Worm (Caenorhabditis elegans): Measurements from ENCODE around the gene ZK154.6.

DNA sequence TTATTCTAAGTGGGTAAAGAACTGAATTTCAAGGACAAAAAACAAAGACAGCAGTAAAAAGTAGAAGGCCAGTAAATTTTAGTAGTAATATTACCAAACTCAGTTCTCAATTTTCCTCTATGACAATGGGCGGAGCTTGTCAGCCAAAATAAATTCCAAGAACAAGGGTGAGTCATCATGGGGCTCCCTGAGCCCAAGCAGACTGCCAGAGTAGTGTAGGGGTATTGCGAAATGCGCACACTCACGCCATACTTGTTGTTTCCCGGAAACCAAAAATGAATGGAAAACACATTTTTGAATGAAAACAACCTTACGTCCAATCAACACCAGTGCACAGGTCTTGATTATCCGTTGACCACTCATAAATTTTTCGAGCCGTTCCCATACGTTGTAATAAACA, 1.6 kb downstream of the ZK154.6 start:
- TF ChIP-seq dao-5 (tag; optimal IDR thresholded peaks at IDR 0.05) (no peak), W03F9.2 (tag; optimal IDR thresholded peaks at IDR 0.05) (no peak), him-1 (tag; optimal IDR thresholded peaks at IDR 0.05) (peak; percentile 16)

Measured in whole organism, L4/young adult.